Fruit fly (Drosophila melanogaster) whole organism, embryonic: ENCODE data around the gene CG15201.
A peak's percentile ranks its signal among the peaks of the same experiment; 100 is the strongest.

Source experiments
- Atf3 ChIP-seq: fragments of 200-800 bp; sonication (Bioruptor generic); optimal IDR thresholded peaks from 3 replicates; lab custom pipeline; 2016; ENCODE audit warnings: missing biosample characterization, missing genetic modification characterization
- B-H1 ChIP-seq: fragments of 200-800 bp; sonication (Bioruptor generic); IDR thresholded peaks from 3 replicates; pipeline ENCODE4 v1.3.6; 2022; ENCODE audit warnings: missing biosample characterization, missing genetic modification characterization
- BtbVII ChIP-seq: fragments of 200-800 bp; sonication (Bioruptor generic); optimal IDR thresholded peaks from 3 replicates; lab custom pipeline; 2017; ENCODE audit warnings: missing biosample characterization, mild to moderate bottlenecking, missing genetic modification characterization
- Bteb2 ChIP-seq: fragments of 200-800 bp; sonication (Bioruptor generic); optimal IDR thresholded peaks from 2 replicates; lab custom pipeline; 2016; ENCODE audit warnings: missing biosample characterization, missing genetic modification characterization
- C15 ChIP-seq: fragments of 200-800 bp; sonication (Bioruptor generic); IDR thresholded peaks from 3 replicates; pipeline ENCODE4 v1.3.6; 2022; ENCODE audit warnings: missing biosample characterization, missing genetic modification characterization
- CG12236 ChIP-seq: fragments of 200-800 bp; sonication (Bioruptor generic); optimal IDR thresholded peaks from 2 replicates; lab custom pipeline; 2016; ENCODE audit warnings: missing biosample characterization, missing genetic modification characterization
- CG12744 ChIP-seq: fragments of 200-800 bp; sonication (Bioruptor generic); optimal IDR thresholded peaks from 2 replicates; lab custom pipeline; 2016; ENCODE audit warnings: missing biosample characterization, missing genetic modification characterization
- CG14965 ChIP-seq: fragments of 200-800 bp; sonication (Bioruptor generic); optimal IDR thresholded peaks from 2 replicates; lab custom pipeline; 2016; ENCODE audit warnings: missing biosample characterization, missing genetic modification characterization, borderline replicate concordance
- CG15479 ChIP-seq: fragments of 200-800 bp; sonication (Bioruptor generic); optimal IDR thresholded peaks from 3 replicates; lab custom pipeline; 2019; ENCODE audit warnings: missing biosample characterization, mild to moderate bottlenecking, missing genetic modification characterization, moderate library complexity
- CG17359 ChIP-seq: fragments of 200-800 bp; sonication (Bioruptor generic); optimal IDR thresholded peaks from 3 replicates; lab custom pipeline; 2018; ENCODE audit warnings: missing biosample characterization, mild to moderate bottlenecking, missing genetic modification characterization, moderate library complexity
- CG17802 ChIP-seq: fragments of 200-800 bp; sonication (Bioruptor generic); optimal IDR thresholded peaks from 2 replicates; lab custom pipeline; 2018; ENCODE audit warnings: missing biosample characterization, mild to moderate bottlenecking, missing genetic modification characterization, moderate library complexity
- CG1832 ChIP-seq: fragments of 200-800 bp; sonication (Bioruptor generic); optimal IDR thresholded peaks from 2 replicates; lab custom pipeline; 2017; ENCODE audit warnings: missing biosample characterization, mild to moderate bottlenecking, missing genetic modification characterization, inconsistent platforms
- CG34422 ChIP-seq: fragments of 200-800 bp; sonication (Bioruptor generic); IDR thresholded peaks from 3 replicates; pipeline ENCODE4 v1.3.6; 2022; ENCODE audit warnings: missing biosample characterization, missing genetic modification characterization
- CG4404 ChIP-seq: fragments of 200-800 bp; sonication (Bioruptor generic); IDR thresholded peaks from 2 replicates; pipeline ENCODE4 v1.3.6; 2022; ENCODE audit warnings: missing biosample characterization, missing genetic modification characterization
- CG4424 ChIP-seq: fragments of 200-800 bp; sonication (Bioruptor generic); optimal IDR thresholded peaks from 3 replicates; lab custom pipeline; 2016; ENCODE audit warnings: missing biosample characterization, missing genetic modification characterization
- CG6254 ChIP-seq: fragments of 200-800 bp; sonication (Bioruptor generic); optimal IDR thresholded peaks from 3 replicates; lab custom pipeline; 2017; ENCODE audit warnings: mild to moderate bottlenecking, missing biosample characterization, missing genetic modification reagents, missing genetic modification characterization
- CG6654 ChIP-seq: fragments of 200-800 bp; sonication (Bioruptor generic); optimal IDR thresholded peaks from 2 replicates; lab custom pipeline; 2017; ENCODE audit warnings: missing biosample characterization, mild to moderate bottlenecking, missing genetic modification characterization
- CG6765 ChIP-seq: fragments of 200-800 bp; sonication (Bioruptor generic); optimal IDR thresholded peaks from 3 replicates; lab custom pipeline; 2017; ENCODE audit warnings: missing biosample characterization, mild to moderate bottlenecking, missing genetic modification characterization
- CG6854 ChIP-seq: fragments of 200-800 bp; sonication (Bioruptor generic); optimal IDR thresholded peaks from 3 replicates; lab custom pipeline; 2017; ENCODE audit warnings: missing biosample characterization, mild to moderate bottlenecking, missing genetic modification characterization
- CG8290 ChIP-seq, 3 experiments: fragments of 200-800 bp; sonication (Bioruptor generic); optimal IDR thresholded peaks; 2 replicates each; lab custom pipeline; 2016 to 2019; ENCODE audit warnings: missing biosample characterization in 3 of 3, missing genetic modification characterization in 3 of 3, mild to moderate bottlenecking in 2 of 3, moderate library complexity in 1 of 3
- CHES-1-like ChIP-seq: fragments of 200-800 bp; sonication (Bioruptor generic); optimal IDR thresholded peaks from 2 replicates; lab custom pipeline; 2016; ENCODE audit warnings: missing biosample characterization, missing genetic modification characterization
- D ChIP-seq, 2 experiments: fragments of 200-800 bp in 1 of 2; fragments of >200 bp in 1 of 2; sonication (Bioruptor generic) in 1 of 2; optimal IDR thresholded peaks; 2 replicates in 1 of 2; 3 replicates in 1 of 2; lab custom pipeline; 2017; ENCODE audit warnings: mild to moderate bottlenecking in 1 of 2, missing biosample characterization in 1 of 2, missing genetic modification characterization in 1 of 2, missing genetic modification reagents in 1 of 2
- Dip2 ChIP-seq: fragments of 200-800 bp; sonication (Bioruptor generic); IDR thresholded peaks from 2 replicates; pipeline ENCODE4 v1.3.6; 2022; ENCODE audit warnings: missing biosample characterization, missing genetic modification characterization
- Gsc ChIP-seq: fragments of 200-800 bp; sonication (Bioruptor generic); IDR thresholded peaks from 2 replicates; pipeline ENCODE4 v1.3.6; 2022; ENCODE audit warnings: missing biosample characterization, missing genetic modification characterization
- Lpt ChIP-seq: fragments of >200 bp; optimal IDR thresholded peaks from 2 replicates; lab custom pipeline; 2018; ENCODE audit warnings: missing biosample characterization, missing genetic modification characterization
- Max ChIP-seq: fragments of 200-800 bp; sonication (Bioruptor generic); optimal IDR thresholded peaks from 2 replicates; lab custom pipeline; 2016; ENCODE audit warnings: missing biosample characterization, mild to moderate bottlenecking, missing genetic modification characterization
- Med ChIP-seq: fragments of 200-800 bp; sonication (Bioruptor generic); peaks from one replicate; lab custom pipeline; 2016; ENCODE audit warnings: missing biosample characterization, missing genetic modification characterization, mild to moderate bottlenecking, inconsistent platforms, moderate library complexity
- Pdp1 ChIP-seq, 2 experiments: fragments of 200-800 bp; sonication (Bioruptor generic); optimal IDR thresholded peaks; 3 replicates each; lab custom pipeline; 2016; ENCODE audit warnings: missing biosample characterization in 2 of 2, missing genetic modification characterization in 2 of 2, mild to moderate bottlenecking in 1 of 2, moderate library complexity in 1 of 2
- Xbp1 ChIP-seq: fragments of 200-800 bp; sonication (Bioruptor generic); optimal IDR thresholded peaks from 3 replicates; lab custom pipeline; 2016; ENCODE audit warnings: missing biosample characterization, mild to moderate bottlenecking, missing genetic modification characterization
- chinmo ChIP-seq: fragments of 200-800 bp; sonication (Bioruptor generic); IDR thresholded peaks from 4 replicates; pipeline ENCODE4 v1.3.6; 2022; ENCODE audit warnings: missing biosample characterization, missing genetic modification characterization; ENCODE audit not compliant: partially characterized antibody
- crp ChIP-seq, 2 experiments: fragments of 200-800 bp; sonication (Bioruptor generic); optimal IDR thresholded peaks; 2 replicates in 1 of 2; 3 replicates in 1 of 2; lab custom pipeline; 2017; ENCODE audit warnings: missing biosample characterization in 2 of 2, missing genetic modification characterization in 2 of 2, mild to moderate bottlenecking in 1 of 2, moderate library complexity in 1 of 2
- disco-r ChIP-seq: fragments of 200-800 bp; sonication (Bioruptor generic); optimal IDR thresholded peaks from 2 replicates; lab custom pipeline; 2016; ENCODE audit warnings: missing biosample characterization, missing genetic modification characterization
- dmrt11E ChIP-seq: fragments of 200-800 bp; sonication (Bioruptor generic); optimal IDR thresholded peaks from 3 replicates; lab custom pipeline; 2018; ENCODE audit warnings: missing biosample characterization, mild to moderate bottlenecking, missing genetic modification characterization, moderate library complexity
- esg ChIP-seq: fragments of 200-800 bp; sonication (Bioruptor generic); conservative IDR thresholded peaks from 2 replicates; pipeline ENCODE4 v1.3.6; 2022; ENCODE audit warnings: missing biosample characterization, missing genetic modification characterization
- fd102C ChIP-seq: fragments of 200-800 bp; sonication (Bioruptor generic); optimal IDR thresholded peaks from 2 replicates; lab custom pipeline; 2018; ENCODE audit warnings: missing biosample characterization, mild to moderate bottlenecking, missing genetic modification characterization, moderate library complexity
- fd3F ChIP-seq: fragments of 200-800 bp; sonication (Bioruptor generic); optimal IDR thresholded peaks from 2 replicates; lab custom pipeline; 2018; ENCODE audit warnings: missing biosample characterization, mild to moderate bottlenecking, missing genetic modification characterization, moderate library complexity
- fd64A ChIP-seq: fragments of 200-800 bp; sonication (Bioruptor generic); optimal IDR thresholded peaks from 3 replicates; lab custom pipeline; 2018; ENCODE audit warnings: missing biosample characterization, mild to moderate bottlenecking, missing genetic modification characterization
- maf-S ChIP-seq: fragments of 200-800 bp; sonication (Bioruptor generic); optimal IDR thresholded peaks from 2 replicates; lab custom pipeline; 2016; ENCODE audit warnings: missing biosample characterization, missing genetic modification characterization
- nau ChIP-seq: fragments of 200-800 bp; sonication (Bioruptor generic); optimal IDR thresholded peaks from 3 replicates; lab custom pipeline; 2017; ENCODE audit warnings: missing biosample characterization, mild to moderate bottlenecking, missing genetic modification characterization, missing genetic modification reagents
- org-1 ChIP-seq: fragments of 200-800 bp; sonication (Bioruptor generic); optimal IDR thresholded peaks from 2 replicates; lab custom pipeline; 2017; ENCODE audit warnings: missing biosample characterization, missing genetic modification characterization
- pb ChIP-seq: fragments of 200-800 bp; sonication (Bioruptor generic); optimal IDR thresholded peaks from 3 replicates; lab custom pipeline; 2016; ENCODE audit warnings: missing biosample characterization, missing genetic modification characterization
- sd ChIP-seq: fragments of 200-800 bp; sonication (Bioruptor generic); optimal IDR thresholded peaks from 3 replicates; lab custom pipeline; 2018; ENCODE audit warnings: missing biosample characterization, mild to moderate bottlenecking, missing genetic modification characterization, moderate library complexity
- slbo ChIP-seq: fragments of 200-800 bp; sonication (Bioruptor generic); IDR thresholded peaks from 2 replicates; pipeline ENCODE4 v1.3.6; 2022; ENCODE audit warnings: missing biosample characterization, missing genetic modification characterization
- tll ChIP-seq, 2 experiments: fragments of 200-800 bp in 1 of 2; fragments of >200 bp in 1 of 2; sonication (Bioruptor generic) in 1 of 2; optimal IDR thresholded peaks; 2 replicates each; lab custom pipeline; 2017 to 2019; ENCODE audit warnings: missing biosample characterization in 2 of 2, missing genetic modification characterization in 2 of 2, mild to moderate bottlenecking in 1 of 2, moderate library complexity in 1 of 2
- tup ChIP-seq: fragments of 200-800 bp; sonication (Bioruptor generic); optimal IDR thresholded peaks from 2 replicates; lab custom pipeline; 2016; ENCODE audit warnings: missing biosample characterization, mild to moderate bottlenecking, missing genetic modification characterization, moderate library complexity
- tx ChIP-seq: fragments of 200-800 bp; sonication (Bioruptor generic); optimal IDR thresholded peaks from 2 replicates; lab custom pipeline; 2016; ENCODE audit warnings: missing biosample characterization, missing genetic modification characterization
- wek ChIP-seq: fragments of 200-800 bp; sonication (Bioruptor generic); optimal IDR thresholded peaks from 3 replicates; lab custom pipeline; 2018; ENCODE audit warnings: missing biosample characterization, mild to moderate bottlenecking, missing genetic modification characterization, moderate library complexity
- z ChIP-seq: fragments of 200-800 bp; sonication (Bioruptor generic); IDR thresholded peaks from 3 replicates; pipeline ENCODE4 v1.3.6; 2022; ENCODE audit warnings: missing biosample characterization, missing genetic modification characterization

The CG15201 gene

dm6 chrX:11108845-11109450 is 35.0 kb upstream of the CG15201 start (continued):
- TF ChIP-seq wek (GFP tag; lab: Kevin White, UChicago): no peak
- TF ChIP-seq pb (GFP tag; lab: Kevin White, UChicago): no peak
- TF ChIP-seq CG14965: no peak
- no peak for TF ChIP-seq org-1
- no peak for TF ChIP-seq chinmo (GFP tag; lab: Robert Waterston, UW)
- no peak for TF ChIP-seq CG12236
- no peak for TF ChIP-seq crp (GFP tag; optimal IDR thresholded peaks at IDR 0.05; lab: Kevin White, UChicago)
- no peak for TF ChIP-seq Lpt (GFP tag; lab: Kevin White, UChicago)
- no peak for TF ChIP-seq tx (GFP tag; lab: Kevin White, UChicago)
- TF ChIP-seq tll (GFP tag; optimal IDR thresholded peaks at IDR 0.05; lab: Kevin White, UChicago): no peak
- TF ChIP-seq esg: 0 out of 2 replicates have a peak, but pooled peaks have one; percentile 17
- no peak for TF ChIP-seq fd102C
- no peak for TF ChIP-seq CG8290 (GFP tag; optimal IDR thresholded peaks at IDR 0.05; lab: Kevin White, UChicago)
- peak in 1 of 2 experiments; percentile 16 for TF ChIP-seq CG8290 (tag; optimal IDR thresholded peaks at IDR 0.05; lab: Kevin White, UChicago)
- TF ChIP-seq Med (GFP tag; lab: Kevin White, UChicago): peak; percentile 36
- no peak for TF ChIP-seq Dip2
- TF ChIP-seq Max (GFP tag; lab: Kevin White, UChicago): peak; percentile 7
- TF ChIP-seq C15 (GFP tag; lab: Robert Waterston, UW): no peak
- TF ChIP-seq CG17359 (tag; lab: Kevin White, UChicago): peak; percentile 15
- no peak for TF ChIP-seq maf-S
- TF ChIP-seq D (optimal IDR thresholded peaks at IDR 0.05; lab: Kevin White, UChicago): no peak
- TF ChIP-seq D (GFP tag; optimal IDR thresholded peaks at IDR 0.05; lab: Kevin White, UChicago): no peak
- no peak for TF ChIP-seq CG4404 (GFP tag; lab: Robert Waterston, UW)
- TF ChIP-seq Gsc: no peak
- no peak for TF ChIP-seq fd3F (GFP tag; lab: Kevin White, UChicago)
- no peak for TF ChIP-seq BtbVII (GFP tag; lab: Kevin White, UChicago)
- TF ChIP-seq CG6654 (GFP tag; lab: Kevin White, UChicago): no peak
- no peak for TF ChIP-seq dmrt11E (tag; lab: Kevin White, UChicago)
- TF ChIP-seq tup: no peak
- no peak for TF ChIP-seq B-H1 (GFP tag; lab: Robert Waterston, UW)
- no peak for TF ChIP-seq CG6254 (GFP tag; lab: Kevin White, UChicago)
- peak in 1 of 2 experiments; percentile 68 for TF ChIP-seq Pdp1 (GFP tag; optimal IDR thresholded peaks at IDR 0.05; lab: Kevin White, UChicago)
- TF ChIP-seq Atf3 (GFP tag; lab: Kevin White, UChicago): no peak
- no peak for TF ChIP-seq CG6854 (GFP tag; lab: Kevin White, UChicago)
- TF ChIP-seq Bteb2 (GFP tag; lab: Kevin White, UChicago): no peak
- TF ChIP-seq Xbp1: peak; percentile 29
- no peak for TF ChIP-seq CHES-1-like (GFP tag; lab: Kevin White, UChicago)
- peak; percentile 82 for TF ChIP-seq CG15479 (GFP tag; lab: Kevin White, UChicago)
- TF ChIP-seq slbo (GFP tag; lab: Robert Waterston, UW): 0 out of 2 replicates have a peak, but pooled peaks have one; percentile 7
- TF ChIP-seq CG1832: no peak
- TF ChIP-seq CG17802 (tag; lab: Kevin White, UChicago): no peak
- peak; percentile 74; the same call in 2 of the 3 replicates for TF ChIP-seq CG34422 (GFP tag; lab: Robert Waterston, UW)
- peak; percentile 41 for TF ChIP-seq sd
- no peak for TF ChIP-seq CG12744
- TF ChIP-seq CG4424 (GFP tag; lab: Kevin White, UChicago): peak; percentile 26
- TF ChIP-seq disco-r (GFP tag; lab: Kevin White, UChicago): no peak
- no peak for TF ChIP-seq fd64A
- no peak for TF ChIP-seq z (GFP tag; lab: Robert Waterston, UW)
- TF ChIP-seq CG6765 (GFP tag; lab: Kevin White, UChicago): no peak
- no peak for TF ChIP-seq nau
